Fruit fly (Drosophila melanogaster): ENCODE data around the gene CG43725.

Gene CG43725

DNA sequence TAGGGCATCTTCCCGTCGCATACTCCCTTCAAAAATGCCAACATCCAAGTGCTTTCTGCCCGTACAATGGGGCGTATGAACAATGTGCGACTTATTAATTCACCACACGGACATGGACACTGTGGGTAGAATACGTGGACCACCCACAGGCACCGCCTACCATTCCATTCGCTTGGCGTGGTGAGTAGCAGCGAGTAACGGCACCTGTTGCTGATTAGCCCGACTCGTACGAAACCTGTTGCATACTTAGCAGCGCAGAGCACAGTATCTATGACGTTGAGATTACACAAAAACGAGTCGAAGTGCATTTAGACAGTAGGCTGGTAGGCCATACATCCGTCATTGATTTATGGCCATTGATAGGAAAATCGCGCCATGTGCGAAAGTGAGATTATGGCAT lies 6.7 kb downstream of the CG43725 start:
- TF ChIP-seq psq (optimal IDR thresholded peaks at IDR 0.05): no peak
- TF ChIP-seq EcR (GFP tag; optimal IDR thresholded peaks at IDR 0.05): no peak
- TF ChIP-seq usp (GFP tag; optimal IDR thresholded peaks at IDR 0.05): no peak
- no peak for TF ChIP-seq pan (optimal IDR thresholded peaks at IDR 0.05)
- TF ChIP-seq Dll (optimal IDR thresholded peaks at IDR 0.05): no peak
- TF ChIP-seq CG8478 (optimal IDR thresholded peaks at IDR 0.05): no peak

- no peak for TF ChIP-seq psq (optimal IDR thresholded peaks at IDR 0.05)
- no peak for TF ChIP-seq Dll (optimal IDR thresholded peaks at IDR 0.05)
- TF ChIP-seq pan (optimal IDR thresholded peaks at IDR 0.05): no peak
These were observed 9.8 kb downstream of the CG43725 start, which contains the start of gene AstCC for dm6 chr2L:11085129-11085528. TSS of gene AstCC (minus strand) at chr2L:11085229.

DNA sequence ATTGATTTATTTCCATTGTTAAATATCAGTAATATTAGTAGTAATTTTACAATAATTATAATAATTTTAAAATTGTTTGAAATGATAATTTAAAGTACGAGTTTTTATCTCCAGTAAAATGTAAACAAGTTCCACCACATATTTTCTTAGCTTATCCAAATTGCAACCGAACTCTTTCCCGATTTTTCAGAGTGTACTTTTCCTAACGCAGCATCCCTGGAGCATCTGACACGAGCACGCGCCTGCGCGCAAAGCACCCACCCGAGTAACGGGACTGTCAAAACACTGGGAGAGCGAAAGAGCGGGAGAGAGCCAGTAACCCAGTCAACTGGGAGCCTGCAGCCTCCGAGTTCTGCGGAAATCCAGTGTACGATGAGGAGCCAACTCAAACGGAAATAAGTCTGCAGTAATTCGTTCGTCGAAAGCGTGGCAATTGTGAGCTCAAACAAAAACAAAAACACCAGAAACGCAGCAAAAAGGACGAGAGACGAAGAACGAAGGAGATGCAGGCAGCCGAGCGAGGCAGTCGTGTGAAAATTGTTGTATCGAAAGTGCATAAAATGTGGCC lies 11.1 kb downstream of the CG43725 start, which contains the start of gene CG16854:
CG16854 (plus strand) TSS at position 365 of the 568 bp plus-strand sequence.
- no peak for TF ChIP-seq psq (optimal IDR thresholded peaks at IDR 0.05)
- no peak for TF ChIP-seq usp (GFP tag; optimal IDR thresholded peaks at IDR 0.05)
- TF ChIP-seq CG8478 (optimal IDR thresholded peaks at IDR 0.05): no peak
- no peak for TF ChIP-seq pan (optimal IDR thresholded peaks at IDR 0.05)
- TF ChIP-seq EcR (GFP tag; optimal IDR thresholded peaks at IDR 0.05): no peak
- TF ChIP-seq Dll (optimal IDR thresholded peaks at IDR 0.05): no peak

DNA sequence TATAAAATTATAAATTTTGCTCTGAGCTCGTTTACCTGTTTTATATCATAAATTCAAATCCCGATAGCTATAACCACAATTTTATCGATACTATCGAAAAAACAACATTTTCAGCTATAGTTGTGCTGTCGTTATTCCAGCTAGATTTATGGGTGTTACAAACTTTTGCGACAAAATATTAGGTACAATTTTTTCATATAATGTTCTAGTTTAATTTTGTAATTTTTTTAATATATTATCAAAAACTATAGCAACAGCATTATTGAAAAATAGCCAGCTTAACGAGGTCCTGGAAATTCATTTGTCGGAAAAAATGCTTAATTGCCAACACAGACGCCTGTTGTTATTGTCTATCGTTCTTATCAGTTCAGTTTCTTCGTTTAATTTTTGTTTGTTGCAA lies 15.8 kb downstream of the CG43725 start, which contains the start of gene Wdr59:
Wdr59 (plus strand) TSS at position 334 of the 400 bp plus-strand sequence.
- TF ChIP-seq pan (optimal IDR thresholded peaks at IDR 0.05) (no peak), usp (GFP tag; optimal IDR thresholded peaks at IDR 0.05) (no peak), psq (optimal IDR thresholded peaks at IDR 0.05) (no peak), Dll (optimal IDR thresholded peaks at IDR 0.05) (no peak), CG8478 (optimal IDR thresholded peaks at IDR 0.05) (no peak), EcR (GFP tag; optimal IDR thresholded peaks at IDR 0.05) (no peak)

DNA sequence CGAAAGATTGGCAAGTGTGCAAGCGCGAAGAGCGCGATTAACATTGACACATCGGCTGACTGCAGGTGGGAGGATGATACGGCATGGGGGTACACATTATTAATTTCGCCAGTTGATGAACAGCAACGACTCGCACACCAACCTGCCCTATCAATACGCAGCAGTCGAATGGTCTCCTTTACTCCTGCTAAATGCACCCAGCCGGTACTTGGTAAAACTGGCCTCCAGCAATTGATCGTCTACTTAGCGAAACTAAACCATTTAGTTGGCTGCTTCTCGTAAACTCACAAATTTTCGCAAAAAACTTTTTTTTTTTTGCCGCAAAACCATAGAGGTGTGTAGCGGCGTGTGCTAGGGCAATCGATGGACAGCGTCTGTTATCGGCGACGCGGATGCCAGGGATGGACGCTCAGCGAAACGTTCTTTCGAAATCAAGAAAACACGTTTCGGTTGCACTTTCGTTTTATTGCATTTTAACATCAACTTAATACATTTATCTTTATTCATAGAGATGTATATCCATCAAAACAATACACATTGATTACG lies 25.3 kb downstream of the CG43725 start, which contains the start of gene Ge-1:
Ge-1 (minus strand) TSS at position 373 of the 546 bp plus-strand sequence.
- no peak for TF ChIP-seq psq (optimal IDR thresholded peaks at IDR 0.05)
- no peak for TF ChIP-seq usp (GFP tag; optimal IDR thresholded peaks at IDR 0.05)
- TF ChIP-seq Dll (optimal IDR thresholded peaks at IDR 0.05): no peak
- no peak for TF ChIP-seq EcR (GFP tag; optimal IDR thresholded peaks at IDR 0.05)
- TF ChIP-seq CG8478 (optimal IDR thresholded peaks at IDR 0.05): no peak
- TF ChIP-seq pan (optimal IDR thresholded peaks at IDR 0.05): no peak

DNA sequence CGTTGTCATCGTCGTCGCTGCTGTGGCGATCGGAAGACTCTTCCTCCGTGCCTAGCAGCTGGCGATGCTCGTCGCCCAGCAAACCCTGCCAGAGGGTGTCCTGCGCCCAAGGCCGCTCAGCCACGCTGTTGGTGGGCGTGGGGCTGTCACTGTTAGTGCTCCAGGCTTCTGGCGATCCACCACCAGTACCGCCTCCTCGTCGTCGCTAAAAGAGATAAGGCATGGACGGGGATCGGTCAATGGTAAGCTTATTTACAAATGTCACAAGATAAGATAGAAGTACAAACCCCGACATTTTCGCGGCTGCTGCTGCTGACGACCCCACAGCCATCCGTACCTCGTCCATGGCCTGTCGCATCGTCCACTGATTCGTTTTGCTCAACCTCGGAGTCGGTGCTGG lies 30.0 kb downstream of the CG43725 start:
- TF ChIP-seq usp (GFP tag; optimal IDR thresholded peaks at IDR 0.05) (no peak), psq (optimal IDR thresholded peaks at IDR 0.05) (no peak), EcR (GFP tag; optimal IDR thresholded peaks at IDR 0.05) (no peak), Dll (optimal IDR thresholded peaks at IDR 0.05) (no peak), pan (optimal IDR thresholded peaks at IDR 0.05) (no peak)

DNA sequence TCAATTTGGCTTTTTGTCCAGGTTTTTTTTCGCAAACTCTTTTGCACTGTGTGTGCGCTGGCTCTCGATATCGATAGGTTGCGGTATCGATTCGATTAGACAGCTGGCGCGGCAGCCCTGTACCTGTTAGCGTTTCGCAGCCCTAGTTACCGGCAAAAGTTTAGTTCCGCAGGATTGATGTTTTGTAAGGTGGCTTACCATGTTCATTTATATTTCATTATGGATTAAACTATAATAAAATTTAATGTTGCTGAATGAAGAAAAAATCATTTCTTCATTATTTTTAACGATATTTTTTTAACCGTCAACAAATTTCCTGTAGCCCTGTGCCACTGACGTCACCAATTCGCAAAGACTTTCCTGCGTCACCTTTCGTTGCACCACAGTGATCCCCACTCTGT lies 31.2 kb downstream of the CG43725 start, which contains the start of gene Reps:
Reps (minus strand) TSS at position 84 of the 401 bp plus-strand sequence.
- TF ChIP-seq CG8478 (optimal IDR thresholded peaks at IDR 0.05): no peak
- no peak for TF ChIP-seq psq (optimal IDR thresholded peaks at IDR 0.05)
- TF ChIP-seq usp (GFP tag; optimal IDR thresholded peaks at IDR 0.05): no peak
- TF ChIP-seq pan (optimal IDR thresholded peaks at IDR 0.05): no peak
- no peak for TF ChIP-seq Dll (optimal IDR thresholded peaks at IDR 0.05)
- TF ChIP-seq EcR (GFP tag; optimal IDR thresholded peaks at IDR 0.05): no peak

DNA sequence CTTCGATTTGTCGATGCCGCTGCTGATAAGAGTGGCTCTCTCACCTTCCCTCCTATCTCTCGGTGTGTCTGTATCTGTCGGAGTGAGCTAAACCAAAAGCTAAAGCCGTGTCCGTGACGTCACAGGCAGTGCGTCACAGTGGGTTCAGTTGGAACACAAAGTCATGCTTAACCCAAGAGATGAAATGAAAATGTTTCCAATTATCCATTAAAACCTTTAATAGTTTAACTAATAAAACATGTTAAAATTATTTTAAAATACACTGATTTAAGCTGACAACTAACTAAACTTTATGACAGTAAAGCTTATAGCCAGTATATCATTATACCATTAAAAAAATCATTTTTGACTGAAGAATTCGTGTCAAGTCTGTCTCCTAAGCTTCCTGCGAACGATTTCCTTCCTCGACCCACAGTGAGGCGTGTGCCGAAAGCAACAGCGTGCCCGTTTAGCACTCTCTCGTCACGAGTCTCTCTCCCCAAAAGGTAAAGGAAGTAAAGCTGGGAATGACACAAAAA lies 37.8 kb downstream of the CG43725 start, which contains the start of gene Idua:
Idua (minus strand) TSS at position 51 of the 518 bp plus-strand sequence.
- TF ChIP-seq CG8478 (optimal IDR thresholded peaks at IDR 0.05) (no peak), EcR (GFP tag; optimal IDR thresholded peaks at IDR 0.05) (no peak), psq (optimal IDR thresholded peaks at IDR 0.05) (no peak), Dll (optimal IDR thresholded peaks at IDR 0.05) (no peak), usp (GFP tag; optimal IDR thresholded peaks at IDR 0.05) (no peak), pan (optimal IDR thresholded peaks at IDR 0.05) (no peak)

- TF ChIP-seq EcR (GFP tag; optimal IDR thresholded peaks at IDR 0.05): no peak
- no peak for TF ChIP-seq usp (GFP tag; optimal IDR thresholded peaks at IDR 0.05)
- TF ChIP-seq CG8478 (optimal IDR thresholded peaks at IDR 0.05): no peak
- no peak for TF ChIP-seq psq (optimal IDR thresholded peaks at IDR 0.05)
- TF ChIP-seq Dll (optimal IDR thresholded peaks at IDR 0.05): no peak
- no peak for TF ChIP-seq pan (optimal IDR thresholded peaks at IDR 0.05)
These were observed 38.4 kb downstream of the CG43725 start, which contains the start of gene Gr32a for dm6 chr2L:11113714-11114113. TSS of gene Gr32a (plus strand) at chr2L:11114014.

- TF ChIP-seq Dll (optimal IDR thresholded peaks at IDR 0.05) (no peak), pan (optimal IDR thresholded peaks at IDR 0.05) (no peak), psq (optimal IDR thresholded peaks at IDR 0.05) (no peak), usp (GFP tag; optimal IDR thresholded peaks at IDR 0.05) (no peak), CG8478 (optimal IDR thresholded peaks at IDR 0.05) (no peak), EcR (GFP tag; optimal IDR thresholded peaks at IDR 0.05) (no peak)
These were observed 44.7 kb downstream of the CG43725 start, which contains the start of gene CG6230 for dm6 chr2L:11119966-11120517. TSS of gene CG6230 (minus strand) at chr2L:11120319.

DNA sequence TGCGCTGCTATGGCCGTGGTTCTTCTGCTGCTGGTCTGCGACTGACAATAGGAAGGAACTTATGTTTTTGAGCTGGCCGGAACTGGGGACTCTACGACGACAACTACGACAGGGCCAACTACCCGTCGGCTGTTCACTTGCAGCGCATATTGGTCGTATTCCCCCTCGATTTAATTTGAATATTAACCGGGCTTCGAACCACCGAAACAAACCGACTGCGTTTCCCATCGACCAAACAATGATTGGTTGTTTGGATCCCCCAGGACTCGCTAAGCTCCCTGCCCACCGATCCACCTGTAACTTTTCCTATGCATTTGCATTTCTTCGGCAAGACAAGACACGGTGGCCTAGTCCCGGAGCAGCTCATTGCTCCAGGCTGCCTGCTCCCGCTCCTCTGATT lies 46.3 kb downstream of the CG43725 start, which contains the start of gene Dnaaf4:
Dnaaf4 (minus strand) TSS at position 101 of the 400 bp plus-strand sequence.
- no peak for TF ChIP-seq psq (optimal IDR thresholded peaks at IDR 0.05)
- no peak for TF ChIP-seq pan (optimal IDR thresholded peaks at IDR 0.05)
- no peak for TF ChIP-seq usp (GFP tag; optimal IDR thresholded peaks at IDR 0.05)
- no peak for TF ChIP-seq EcR (GFP tag; optimal IDR thresholded peaks at IDR 0.05)
- no peak for TF ChIP-seq CG8478 (optimal IDR thresholded peaks at IDR 0.05)

DNA sequence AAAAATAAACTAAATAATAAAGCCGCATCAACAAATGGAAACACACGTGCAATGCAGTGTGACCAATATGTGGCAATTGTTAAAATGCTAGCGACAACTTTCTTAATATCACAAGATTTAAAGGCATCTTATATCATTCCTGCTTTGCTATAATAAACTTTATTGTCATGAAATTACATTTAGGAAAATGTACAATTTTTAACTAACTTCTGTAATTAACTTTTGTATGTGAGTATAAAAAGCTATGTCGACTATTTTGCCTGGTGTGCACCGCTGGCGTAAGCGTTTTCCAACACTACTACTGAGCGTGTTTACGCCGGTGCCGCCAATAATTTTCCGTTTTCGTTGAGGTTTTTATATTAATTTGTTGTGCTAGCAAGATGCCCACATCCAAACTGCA lies 48.2 kb downstream of the CG43725 start, which contains the start of the genes Csl4 and Nup160:
Csl4 (minus strand) TSS at position 69 of the 400 bp plus-strand sequence.
Nup160 (plus strand) TSS at position 279 of the 400 bp plus-strand sequence.
- TF ChIP-seq psq (optimal IDR thresholded peaks at IDR 0.05) (no peak), EcR (GFP tag; optimal IDR thresholded peaks at IDR 0.05) (no peak), Dll (optimal IDR thresholded peaks at IDR 0.05) (no peak), pan (optimal IDR thresholded peaks at IDR 0.05) (no peak), usp (GFP tag; optimal IDR thresholded peaks at IDR 0.05) (no peak)
